Worm (Caenorhabditis elegans): Measurements from ENCODE around the gene pals-21.
A peak's percentile ranks its signal among the peaks of the same experiment; 100 is the strongest.

pals-21 gene

ce11 chrIII:1354523-1354922 lies 25.9 kb downstream of the pals-21 start:
- TF ChIP-seq ztf-4 (tag; optimal IDR thresholded peaks at IDR 0.05) = no peak
- TF ChIP-seq peb-1 (tag; optimal IDR thresholded peaks at IDR 0.05) = no peak
- no peak for TF ChIP-seq lin-13 (GFP tag; optimal IDR thresholded peaks at IDR 0.05)
- no peak for TF ChIP-seq nhr-21 (tag; optimal IDR thresholded peaks at IDR 0.05)
- TF ChIP-seq ZK546.5 (tag; optimal IDR thresholded peaks at IDR 0.05) = no peak
- no peak for TF ChIP-seq snpc-4 (tag; optimal IDR thresholded peaks at IDR 0.05)
- no peak for TF ChIP-seq ceh-16 (tag; optimal IDR thresholded peaks at IDR 0.05)
- TF ChIP-seq alr-1 (tag; optimal IDR thresholded peaks at IDR 0.05) = no peak
- no peak for TF ChIP-seq mab-5 (tag; optimal IDR thresholded peaks at IDR 0.05)
- no peak for TF ChIP-seq R02D3.7 (tag; optimal IDR thresholded peaks at IDR 0.05)
- no peak for TF ChIP-seq gmeb-1 (tag; optimal IDR thresholded peaks at IDR 0.05)
- no peak for TF ChIP-seq F13H6.1 (tag; optimal IDR thresholded peaks at IDR 0.05)

- TF ChIP-seq egl-27 (tag; optimal IDR thresholded peaks at IDR 0.05) (no peak), crh-2 (tag; optimal IDR thresholded peaks at IDR 0.05) (no peak), nhr-77 (tag; optimal IDR thresholded peaks at IDR 0.05) (no peak), ama-1 (optimal IDR thresholded peaks at IDR 0.05) (no peak), nhr-25 (tag; optimal IDR thresholded peaks at IDR 0.05) (no peak), mbf-1 (tag; optimal IDR thresholded peaks at IDR 0.05) (no peak), ztf-11 (tag; optimal IDR thresholded peaks at IDR 0.05) (no peak), R02D3.7 (tag; optimal IDR thresholded peaks at IDR 0.05) (no peak), sma-3 (GFP tag; optimal IDR thresholded peaks at IDR 0.05) (no peak), nhr-237 (tag; optimal IDR thresholded peaks at IDR 0.05) (no peak), unc-62 (GFP tag; optimal IDR thresholded peaks at IDR 0.05) (no peak), nhr-11 (tag; optimal IDR thresholded peaks at IDR 0.05) (no peak), zag-1 (tag; optimal IDR thresholded peaks at IDR 0.05) (no peak), nhr-12 (tag; optimal IDR thresholded peaks at IDR 0.05) (no peak)
Measured at ce11 chrIII:1350745-1351144, 29.7 kb downstream of the pals-21 start, which contains the start of gene Y82E9BL.3. TSS of gene Y82E9BL.3 (minus strand) at chrIII:1350845.

- TF ChIP-seq fos-1 (tag; optimal IDR thresholded peaks at IDR 0.05) = peak; percentile 52
- no peak for TF ChIP-seq sma-9 (GFP tag; optimal IDR thresholded peaks at IDR 0.05)
- no peak for TF ChIP-seq sma-9 (tag; optimal IDR thresholded peaks at IDR 0.05)
Measured at ce11 chrIII:1349313-1349712, 31.1 kb downstream of the pals-21 start, which contains the start of gene fbxa-25. TSS of gene fbxa-25 (minus strand) at chrIII:1349450.

ce11 chrIII:1347539-1347938 lies 32.9 kb downstream of the pals-21 start, which contains the start of gene Y82E9BL.5:
TSS of gene Y82E9BL.5 (minus strand) at chrIII:1347639.
- no peak for TF ChIP-seq ztf-4 (tag; optimal IDR thresholded peaks at IDR 0.05)
- no peak for TF ChIP-seq unc-62 (GFP tag; optimal IDR thresholded peaks at IDR 0.05)
- TF ChIP-seq unc-55 (GFP tag; optimal IDR thresholded peaks at IDR 0.05) = no peak
- TF ChIP-seq ztf-1 (GFP tag; conservative IDR thresholded peaks at IDR 0.05) = no peak

ce11 chrIII:1347003-1347402 lies 33.4 kb downstream of the pals-21 start:
- TF ChIP-seq nhr-11 (tag; optimal IDR thresholded peaks at IDR 0.05) (no peak), ceh-16 (tag; optimal IDR thresholded peaks at IDR 0.05) (no peak), lin-11 (tag; optimal IDR thresholded peaks at IDR 0.05) (no peak), fos-1 (tag; optimal IDR thresholded peaks at IDR 0.05) (no peak), crh-2 (tag; optimal IDR thresholded peaks at IDR 0.05) (no peak)

ce11 chrIII:1345694-1346093 lies 34.7 kb downstream of the pals-21 start, which contains the start of gene Y82E9BL.6:
TSS of gene Y82E9BL.6 (minus strand) at chrIII:1345794.
- no peak for TF ChIP-seq dmd-4 (tag; optimal IDR thresholded peaks at IDR 0.05)
- no peak for TF ChIP-seq C34F6.9 (tag; optimal IDR thresholded peaks at IDR 0.05)
- TF ChIP-seq elt-3 (tag; optimal IDR thresholded peaks at IDR 0.05) = no peak
- TF ChIP-seq nhr-6 (tag; optimal IDR thresholded peaks at IDR 0.05) = no peak
